Fruit fly (Drosophila melanogaster) whole organism, wandering third instar larva: ENCODE results near the gene CG14891.

Experiments used
- Abd-B ChIP-seq: fragments of >200 bp; optimal IDR thresholded peaks from 2 replicates; lab custom pipeline; 2017; ENCODE audit warnings: missing biosample characterization, missing genetic modification characterization
- CrebA ChIP-seq: fragments of 200-800 bp; sonication (Bioruptor generic); optimal IDR thresholded peaks from 2 replicates; lab custom pipeline; 2016; ENCODE audit warnings: missing biosample characterization, mild to moderate bottlenecking, missing genetic modification characterization, borderline replicate concordance
- Dfd ChIP-seq: fragments of >200 bp; optimal IDR thresholded peaks from 2 replicates; lab custom pipeline; 2017; ENCODE audit warnings: missing biosample characterization, missing genetic modification characterization
- Dif ChIP-seq: fragments of 200-275, 200-300 bp; sonication (Bioruptor generic); optimal IDR thresholded peaks from 2 replicates; lab custom pipeline; 2018; ENCODE audit warnings: missing biosample characterization, missing genetic modification characterization; ENCODE audit not compliant: partially characterized antibody
- GATAd ChIP-seq: sonication (Bioruptor generic); optimal IDR thresholded peaks from 2 replicates; lab custom pipeline; 2016; ENCODE audit warnings: missing biosample characterization, missing genetic modification characterization
- HLH106 ChIP-seq: fragments of 200-800 bp; optimal IDR thresholded peaks from 3 replicates; lab custom pipeline; 2019; ENCODE audit warnings: missing biosample characterization, mild to moderate bottlenecking, missing genetic modification characterization, moderate library complexity
- Hr83 ChIP-seq: fragments of 200-300 bp; sonication (Bioruptor generic); optimal IDR thresholded peaks from 2 replicates; lab custom pipeline; 2016; ENCODE audit warnings: missing biosample characterization, mild to moderate bottlenecking, missing genetic modification characterization, moderate library complexity; ENCODE audit not compliant: poor library complexity, severe bottlenecking
- Jra ChIP-seq: sonication (Bioruptor generic); optimal IDR thresholded peaks from 2 replicates; lab custom pipeline; 2016; ENCODE audit warnings: missing biosample characterization, missing genetic modification characterization
- Mio ChIP-seq: sonication (Bioruptor generic); optimal IDR thresholded peaks from 2 replicates; lab custom pipeline; 2016; ENCODE audit warnings: missing biosample characterization, missing genetic modification characterization
- Myc ChIP-seq: fragments of >200 bp; optimal IDR thresholded peaks from 2 replicates; lab custom pipeline; 2017
- N ChIP-seq: fragments of >200 bp; optimal IDR thresholded peaks from 2 replicates; lab custom pipeline; 2018; ENCODE audit warnings: missing biosample characterization, missing external identifiers, missing genetic modification characterization
- OdsH ChIP-seq: fragments of 200-800 bp; sonication (Bioruptor generic); optimal IDR thresholded peaks from 2 replicates; lab custom pipeline; 2016; ENCODE audit warnings: missing biosample characterization, mild to moderate bottlenecking, missing genetic modification characterization
- Rel ChIP-seq, 2 experiments: fragments of 200-800 bp; sonication (Bioruptor generic) in 1 of 2; optimal IDR thresholded peaks; 2 replicates in 1 of 2; 3 replicates in 1 of 2; lab custom pipeline; 2016 to 2019; ENCODE audit warnings: mild to moderate bottlenecking in 2 of 2, missing biosample characterization in 2 of 2, missing genetic modification characterization in 2 of 2, moderate library complexity in 1 of 2
- Sp1 ChIP-seq: fragments of 200-800 bp; sonication (Bioruptor generic); optimal IDR thresholded peaks from 3 replicates; lab custom pipeline; 2019; ENCODE audit warnings: missing biosample characterization, mild to moderate bottlenecking, missing genetic modification characterization, moderate library complexity
- Vsx2 ChIP-seq: fragments of 200-300, 225-300 bp; sonication (Bioruptor generic); optimal IDR thresholded peaks from 2 replicates; lab custom pipeline; 2018; ENCODE audit warnings: missing biosample characterization, missing genetic modification characterization; ENCODE audit not compliant: partially characterized antibody
- br ChIP-seq: fragments of 200-800 bp; sonication (Bioruptor generic); optimal IDR thresholded peaks from 2 replicates; lab custom pipeline; 2016; ENCODE audit warnings: missing biosample characterization, missing genetic modification characterization
- dmrt93B ChIP-seq: fragments of 200-800 bp; sonication (Bioruptor generic); optimal IDR thresholded peaks from 2 replicates; lab custom pipeline; 2018; ENCODE audit warnings: missing biosample characterization, mild to moderate bottlenecking, missing genetic modification characterization
- dsf ChIP-seq: sonication (Bioruptor generic); optimal IDR thresholded peaks from 2 replicates; lab custom pipeline; 2016; ENCODE audit warnings: missing biosample characterization, missing genetic modification characterization, borderline replicate concordance
- foxo ChIP-seq, 2 experiments: fragments of 200-800 bp; sonication (Bioruptor generic); optimal IDR thresholded peaks; 2 replicates in 1 of 2; 3 replicates in 1 of 2; lab custom pipeline; 2016 to 2017; ENCODE audit warnings: missing biosample characterization in 2 of 2, missing genetic modification characterization in 2 of 2
- fru ChIP-seq: fragments of 200-800 bp; sonication (Bioruptor generic); optimal IDR thresholded peaks from 3 replicates; lab custom pipeline; 2016; ENCODE audit warnings: missing biosample characterization, mild to moderate bottlenecking, missing genetic modification characterization
- h ChIP-seq: fragments of 200-800 bp; sonication (Bioruptor generic); optimal IDR thresholded peaks from 3 replicates; lab custom pipeline; 2016; ENCODE audit warnings: missing biosample characterization, mild to moderate bottlenecking, missing genetic modification characterization
- lola ChIP-seq: fragments of >200 bp; optimal IDR thresholded peaks from 2 replicates; lab custom pipeline; 2017; ENCODE audit warnings: missing biosample characterization, missing genetic modification characterization
- pan ChIP-seq: fragments of >200 bp; optimal IDR thresholded peaks from 2 replicates; lab custom pipeline; 2017
- psq ChIP-seq: fragments of 200-800 bp; sonication (Bioruptor generic); optimal IDR thresholded peaks from 3 replicates; lab custom pipeline; 2017; ENCODE audit warnings: missing biosample characterization, mild to moderate bottlenecking, missing genetic modification characterization, moderate library complexity
- rgr ChIP-seq: fragments of 200-800 bp; sonication (Bioruptor generic); optimal IDR thresholded peaks from 3 replicates; lab custom pipeline; 2016; ENCODE audit warnings: missing biosample characterization, mild to moderate bottlenecking, missing genetic modification characterization
- sage ChIP-seq: fragments of 200-800 bp; sonication (Bioruptor generic); optimal IDR thresholded peaks from 2 replicates; lab custom pipeline; 2016; ENCODE audit warnings: missing biosample characterization, mild to moderate bottlenecking, missing genetic modification characterization
- sv ChIP-seq: fragments of 200-800 bp; sonication (Bioruptor generic); optimal IDR thresholded peaks from 3 replicates; lab custom pipeline; 2016; ENCODE audit warnings: missing biosample characterization, missing genetic modification characterization
- tai ChIP-seq: sonication (Bioruptor generic); optimal IDR thresholded peaks from 2 replicates; lab custom pipeline; 2016; ENCODE audit warnings: missing biosample characterization, missing genetic modification characterization
- usp ChIP-seq: fragments of >200 bp; optimal IDR thresholded peaks from 2 replicates; lab custom pipeline; 2017; ENCODE audit warnings: missing biosample characterization, missing genetic modification characterization
- woc ChIP-seq: sonication (Bioruptor generic); optimal IDR thresholded peaks from 2 replicates; lab custom pipeline; 2016; ENCODE audit warnings: missing biosample characterization, mild to moderate bottlenecking, missing genetic modification characterization

The CG14891 gene

DNA sequence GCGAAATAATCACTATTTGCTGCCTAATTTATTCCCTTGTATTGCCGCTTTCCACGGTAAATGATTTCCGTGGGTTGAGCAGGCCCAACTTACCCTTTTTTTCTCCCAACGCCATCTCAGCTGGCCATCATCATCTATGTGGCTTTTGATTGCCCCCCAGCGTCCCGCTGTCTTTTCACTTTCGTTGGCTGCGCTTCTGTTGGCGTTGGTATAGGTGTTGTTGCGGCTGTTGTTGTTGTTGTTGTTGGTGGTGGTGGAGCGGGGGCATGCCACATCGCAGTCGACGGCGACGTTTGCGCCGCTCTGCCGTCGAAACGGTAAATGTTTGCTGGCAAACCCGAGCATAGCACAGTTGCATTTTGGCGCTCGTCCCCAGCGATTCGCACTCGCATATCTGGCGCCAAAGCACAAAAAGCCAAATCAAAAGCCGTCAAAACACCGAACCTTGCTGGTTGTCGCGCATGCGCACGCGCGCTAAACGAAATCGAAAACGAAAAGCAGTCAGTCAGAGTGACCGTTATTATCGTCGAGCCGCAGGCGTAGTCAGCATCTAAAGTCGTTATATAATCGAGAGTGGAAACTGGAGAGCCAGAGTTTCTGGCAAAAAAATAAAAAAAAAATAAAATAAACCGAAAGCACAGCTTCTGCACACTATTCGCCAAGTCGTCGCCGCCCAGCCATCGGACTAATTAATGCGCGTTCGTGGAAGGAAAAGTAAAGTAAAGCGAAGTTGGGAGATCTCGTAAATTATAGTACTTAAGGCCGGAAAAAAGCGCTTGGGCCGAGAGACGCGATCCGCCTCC lies 22.9 kb downstream of the CG14891 start, which contains the start of gene CG14892:
Gene CG14892 (plus strand): TSS at position 359 of the 803 bp plus-strand sequence.
- TF ChIP-seq lola (GFP tag; lab: Kevin White, UChicago): no peak
- TF ChIP-seq pan (lab: Kevin White, UChicago): peak; percentile 11

DNA sequence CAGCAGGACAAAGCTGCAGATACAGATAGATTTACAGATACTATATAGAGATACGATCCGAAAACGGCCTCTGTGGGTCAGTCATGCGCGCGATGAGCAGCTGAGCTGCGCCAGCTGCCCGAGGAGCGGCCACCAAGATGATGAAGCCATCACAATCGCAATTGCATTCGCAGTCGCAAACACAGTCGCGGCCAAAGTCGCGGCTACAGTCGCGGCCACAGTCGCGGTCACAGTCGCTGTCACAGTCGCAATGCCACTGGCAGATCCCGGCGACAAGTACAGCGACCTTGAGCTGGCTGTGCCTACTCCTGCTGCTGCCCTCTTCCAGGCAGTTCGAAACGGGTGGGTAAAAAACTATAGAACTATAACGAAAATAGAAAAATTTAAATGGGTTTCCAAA lies 23.6 kb downstream of the CG14891 start:
- no peak for TF ChIP-seq Rel (GFP tag; optimal IDR thresholded peaks at IDR 0.05; lab: Kevin White, UChicago)
- no peak for TF ChIP-seq Rel (tag; optimal IDR thresholded peaks at IDR 0.05; lab: Kevin White, UChicago)
- TF ChIP-seq h (GFP tag; lab: Kevin White, UChicago): no peak
- TF ChIP-seq CrebA (GFP tag; lab: Kevin White, UChicago): no peak
- TF ChIP-seq Mio (GFP tag; lab: Kevin White, UChicago): no peak

- TF ChIP-seq HLH106: no peak
- no peak for TF ChIP-seq Sp1 (GFP tag; lab: Kevin White, UChicago)
- TF ChIP-seq Dif (GFP tag; lab: Kevin White, UChicago): no peak
- TF ChIP-seq Rel (GFP tag; optimal IDR thresholded peaks at IDR 0.05; lab: Kevin White, UChicago): no peak
- no peak for TF ChIP-seq Rel (tag; optimal IDR thresholded peaks at IDR 0.05; lab: Kevin White, UChicago)
- TF ChIP-seq Mio (GFP tag; lab: Kevin White, UChicago): no peak
- TF ChIP-seq fru: no peak
- TF ChIP-seq Vsx2: no peak
- no peak for TF ChIP-seq psq (GFP tag; lab: Kevin White, UChicago)
- TF ChIP-seq pan (lab: Kevin White, UChicago): no peak
- TF ChIP-seq GATAd (GFP tag; lab: Kevin White, UChicago): no peak
- no peak for TF ChIP-seq dsf (GFP tag; lab: Kevin White, UChicago)
- no peak for TF ChIP-seq rgr (GFP tag; lab: Kevin White, UChicago)
- TF ChIP-seq sv (GFP tag; lab: Kevin White, UChicago): no peak
- TF ChIP-seq tai (GFP tag; lab: Kevin White, UChicago): no peak
- TF ChIP-seq, all 38 proteins: peak for 0
Measured at dm6 chr3R:16599647-16600046, 28.3 kb downstream of the CG14891 start.

dm6 chr3R:16600735-16601134 lies 29.4 kb downstream of the CG14891 start:
- TF ChIP-seq CrebA (GFP tag; lab: Kevin White, UChicago): no peak
- TF ChIP-seq Rel (GFP tag; optimal IDR thresholded peaks at IDR 0.05; lab: Kevin White, UChicago): no peak
- no peak for TF ChIP-seq Rel (tag; optimal IDR thresholded peaks at IDR 0.05; lab: Kevin White, UChicago)
- no peak for TF ChIP-seq Hr83 (GFP tag; lab: Kevin White, UChicago)
- TF ChIP-seq fru: no peak
- TF ChIP-seq woc (GFP tag; lab: Kevin White, UChicago): no peak
- no peak for TF ChIP-seq dmrt93B (GFP tag; lab: Kevin White, UChicago)
- TF ChIP-seq GATAd (GFP tag; lab: Kevin White, UChicago): no peak
- no peak for TF ChIP-seq lola (GFP tag; lab: Kevin White, UChicago)
- no peak for TF ChIP-seq Sp1 (GFP tag; lab: Kevin White, UChicago)
- no peak for TF ChIP-seq usp (GFP tag; lab: Kevin White, UChicago)
- TF ChIP-seq sv (GFP tag; lab: Kevin White, UChicago): no peak
- TF ChIP-seq psq (GFP tag; lab: Kevin White, UChicago): no peak
- no peak for TF ChIP-seq Myc (lab: Kevin White, UChicago)
- no peak for TF ChIP-seq dsf (GFP tag; lab: Kevin White, UChicago)
- no peak for TF ChIP-seq OdsH (GFP tag; lab: Kevin White, UChicago)
- TF ChIP-seq tai (GFP tag; lab: Kevin White, UChicago): no peak

DNA sequence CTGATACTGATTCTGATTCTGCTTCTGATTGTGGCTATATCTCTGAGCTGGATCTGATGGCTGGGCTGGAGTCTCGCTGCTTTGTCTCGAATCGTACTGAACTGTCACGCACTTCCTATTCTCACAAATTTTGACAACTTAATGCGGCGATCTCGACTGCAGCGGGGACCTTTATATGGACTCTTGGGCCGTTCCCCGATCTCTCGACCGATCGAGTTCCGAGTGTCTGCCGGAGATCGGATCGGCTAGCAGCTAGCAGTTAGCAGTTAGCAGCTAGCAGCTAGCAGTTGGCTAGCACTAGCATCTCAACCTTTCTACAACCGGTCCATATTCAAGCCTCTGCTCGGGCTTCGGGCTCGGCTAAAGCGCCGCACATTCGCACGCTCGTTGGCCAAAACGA lies 33.4 kb downstream of the CG14891 start, which contains the start of gene CG10345:
Gene CG10345 (minus strand): TSS at position 147 of the 400 bp plus-strand sequence.
- TF ChIP-seq OdsH (GFP tag; lab: Kevin White, UChicago) (no peak), Dfd (GFP tag; lab: Kevin White, UChicago) (no peak), foxo (GFP tag; optimal IDR thresholded peaks at IDR 0.05; lab: Kevin White, UChicago) (no peak), lola (GFP tag; lab: Kevin White, UChicago) (no peak), HLH106 (no peak), usp (GFP tag; lab: Kevin White, UChicago) (no peak), sv (GFP tag; lab: Kevin White, UChicago) (no peak), Rel (GFP tag; optimal IDR thresholded peaks at IDR 0.05; lab: Kevin White, UChicago) (no peak), Rel (tag; optimal IDR thresholded peaks at IDR 0.05; lab: Kevin White, UChicago) (no peak), h (GFP tag; lab: Kevin White, UChicago) (no peak), Jra (GFP tag; lab: Kevin White, UChicago) (no peak), br (no peak), Hr83 (GFP tag; lab: Kevin White, UChicago) (no peak), sage (GFP tag; lab: Kevin White, UChicago) (no peak), Abd-B (GFP tag; lab: Kevin White, UChicago) (no peak), woc (GFP tag; lab: Kevin White, UChicago) (no peak), N (GFP tag; lab: Kevin White, UChicago) (no peak), Myc (lab: Kevin White, UChicago) (no peak), rgr (GFP tag; lab: Kevin White, UChicago) (no peak), dsf (GFP tag; lab: Kevin White, UChicago) (no peak)
